Worm (Caenorhabditis elegans) whole organism, L3 larva: ENCODE measurements around the gene vha-8.

ENCODE experiments used
- aly-2 ChIP-seq: fragments of 150-350 bp; optimal IDR thresholded peaks from 2 replicates; lab custom pipeline; 2014; ENCODE audit warnings: missing biosample characterization, missing genetic modification characterization
- elt-1 ChIP-seq: fragments of 150-350 bp; optimal IDR thresholded peaks from 2 replicates; lab custom pipeline; 2014; ENCODE audit warnings: missing biosample characterization, missing genetic modification characterization
- elt-2 ChIP-seq: sonication (generic microtip); optimal IDR thresholded peaks from 2 replicates; lab custom pipeline; 2016; ENCODE audit warnings: missing genetic modification reagents, mild to moderate bottlenecking, missing genetic modification characterization, missing compliant biosample characterization
- fkh-10 ChIP-seq: sonication (generic microtip); optimal IDR thresholded peaks from 2 replicates; lab custom pipeline; 2017; ENCODE audit warnings: missing biosample characterization, missing genetic modification reagents, missing genetic modification characterization
- fos-1 ChIP-seq: fragments of 150-350 bp; optimal IDR thresholded peaks from 2 replicates; lab custom pipeline; 2014; ENCODE audit warnings: missing biosample characterization, missing genetic modification characterization
- mdl-1 ChIP-seq: fragments of 150-350 bp; optimal IDR thresholded peaks from 2 replicates; lab custom pipeline; 2014; ENCODE audit warnings: missing biosample characterization, missing genetic modification characterization
- nhr-23 ChIP-seq: fragments of 150-350 bp; optimal IDR thresholded peaks from 2 replicates; lab custom pipeline; 2014; ENCODE audit warnings: missing biosample characterization, missing genetic modification reagents, missing genetic modification characterization
- nhr-28 ChIP-seq: fragments of 150-350 bp; optimal IDR thresholded peaks from 2 replicates; lab custom pipeline; 2014; ENCODE audit warnings: missing biosample characterization, missing genetic modification characterization
- pha-4 ChIP-seq: fragments of 150-350 bp; optimal IDR thresholded peaks from 2 replicates; lab custom pipeline; 2014; ENCODE audit warnings: missing biosample characterization, missing genetic modification reagents, missing genetic modification characterization
- snpc-4 ChIP-seq: fragments of 150-350 bp; optimal IDR thresholded peaks from 2 replicates; lab custom pipeline; 2014; ENCODE audit warnings: missing biosample characterization, missing genetic modification characterization

ce11 chrIV:6757614-6758013 lies 33.3 kb upstream of the vha-8 start:
- TF ChIP-seq elt-1 (tag; lab: Kevin White, UChicago) (no peak), mdl-1 (no peak), nhr-23 (tag; lab: Kevin White, UChicago) (no peak), aly-2 (tag; lab: Kevin White, UChicago) (no peak), elt-2 (tag; lab: Kevin White, UChicago) (no peak), fkh-10 (GFP tag; lab: Kevin White, UChicago) (no peak), pha-4 (tag; lab: Kevin White, UChicago) (no peak), nhr-28 (tag; lab: Kevin White, UChicago) (no peak), snpc-4 (tag; lab: Kevin White, UChicago) (no peak), fos-1 (tag; lab: Kevin White, UChicago) (no peak)
